Worm (Caenorhabditis elegans) whole organism, L3 larva: Measurements from ENCODE around the gene idpc-2.

Source experiments
- R02D3.7 ChIP-seq: fragments of 150-350 bp; optimal IDR thresholded peaks from 2 replicates; lab custom pipeline; 2014; ENCODE audit warnings: missing biosample characterization, missing genetic modification characterization
- ZK546.5 ChIP-seq: sonication (generic microtip); optimal IDR thresholded peaks from 2 replicates; lab custom pipeline; 2017; ENCODE audit warnings: missing biosample characterization, missing genetic modification characterization
- aly-2 ChIP-seq: fragments of 150-350 bp; optimal IDR thresholded peaks from 2 replicates; lab custom pipeline; 2014; ENCODE audit warnings: missing biosample characterization, missing genetic modification characterization
- ama-1 ChIP-seq: fragments of 150-350 bp; optimal IDR thresholded peaks from 2 replicates; lab custom pipeline; 2018
- ceh-28 ChIP-seq: fragments of 150-350 bp; optimal IDR thresholded peaks from 2 replicates; lab custom pipeline; 2014; ENCODE audit warnings: missing biosample characterization, missing genetic modification reagents, missing genetic modification characterization
- ceh-82 ChIP-seq: fragments of 150-350 bp; optimal IDR thresholded peaks from 2 replicates; lab custom pipeline; 2014; ENCODE audit warnings: missing biosample characterization, missing genetic modification characterization
- egl-27 ChIP-seq: sonication (generic microtip); optimal IDR thresholded peaks from 4 replicates; lab custom pipeline; 2017; ENCODE audit warnings: missing biosample characterization, missing genetic modification reagents, missing genetic modification characterization
- egl-5 ChIP-seq: fragments of 150-350 bp; optimal IDR thresholded peaks from 2 replicates; lab custom pipeline; 2017; ENCODE audit warnings: missing biosample characterization, missing genetic modification reagents, missing genetic modification characterization, inconsistent platforms
- elt-1 ChIP-seq: fragments of 150-350 bp; optimal IDR thresholded peaks from 2 replicates; lab custom pipeline; 2014; ENCODE audit warnings: missing biosample characterization, missing genetic modification characterization
- elt-2 ChIP-seq: sonication (generic microtip); optimal IDR thresholded peaks from 2 replicates; lab custom pipeline; 2016; ENCODE audit warnings: missing genetic modification reagents, mild to moderate bottlenecking, missing genetic modification characterization, missing compliant biosample characterization
- elt-3 ChIP-seq, 3 experiments: fragments of 150-350 bp in 1 of 3; sonication (generic microtip) in 2 of 3; optimal IDR thresholded peaks; 2 replicates in 2 of 3; 4 replicates in 1 of 3; lab custom pipeline; 2014 to 2017; ENCODE audit warnings: missing biosample characterization in 3 of 3, missing genetic modification characterization in 3 of 3
- eor-1 ChIP-seq, 2 experiments: fragments of 150-350 bp; optimal IDR thresholded peaks; 2 replicates each; lab custom pipeline; 2014 to 2018; ENCODE audit warnings: missing biosample characterization in 2 of 2, missing genetic modification characterization in 2 of 2
- fkh-10 ChIP-seq: sonication (generic microtip); optimal IDR thresholded peaks from 2 replicates; lab custom pipeline; 2017; ENCODE audit warnings: missing biosample characterization, missing genetic modification reagents, missing genetic modification characterization
- fkh-2 ChIP-seq: fragments of 150-350 bp; optimal IDR thresholded peaks from 2 replicates; lab custom pipeline; 2014; ENCODE audit warnings: missing biosample characterization, missing genetic modification reagents, missing genetic modification characterization
- hmg-11 ChIP-seq: sonication (generic microtip); optimal IDR thresholded peaks from 2 replicates; lab custom pipeline; 2016; ENCODE audit warnings: missing genetic modification characterization, missing compliant biosample characterization
- lin-15B ChIP-seq: fragments of 150-350 bp; optimal IDR thresholded peaks from 2 replicates; lab custom pipeline; 2014; ENCODE audit warnings: missing biosample characterization, missing genetic modification characterization
- lsy-12 ChIP-seq: sonication (generic microtip); optimal IDR thresholded peaks from 2 replicates; lab custom pipeline; 2016; ENCODE audit warnings: mild to moderate bottlenecking, missing genetic modification characterization, missing compliant biosample characterization
- mdl-1 ChIP-seq: fragments of 150-350 bp; optimal IDR thresholded peaks from 2 replicates; lab custom pipeline; 2014; ENCODE audit warnings: missing biosample characterization, missing genetic modification characterization
- mml-1 ChIP-seq: fragments of 150-350 bp; sonication (generic microtip); optimal IDR thresholded peaks from 3 replicates; lab custom pipeline; 2014; ENCODE audit warnings: missing biosample characterization, missing genetic modification characterization
- nfya-1 ChIP-seq: sonication (generic microtip); optimal IDR thresholded peaks from 2 replicates; lab custom pipeline; 2017; ENCODE audit warnings: missing genetic modification characterization, mild to moderate bottlenecking, missing compliant biosample characterization, antibody characterized with exemption, moderate library complexity; ENCODE audit not compliant: insufficient read depth
- nhr-11 ChIP-seq: fragments of 150-350 bp; optimal IDR thresholded peaks from 2 replicates; lab custom pipeline; 2014; ENCODE audit warnings: missing biosample characterization, missing genetic modification characterization
- nhr-23 ChIP-seq: fragments of 150-350 bp; optimal IDR thresholded peaks from 2 replicates; lab custom pipeline; 2014; ENCODE audit warnings: missing biosample characterization, missing genetic modification reagents, missing genetic modification characterization
- nhr-237 ChIP-seq: fragments of 150-350 bp; optimal IDR thresholded peaks from 2 replicates; lab custom pipeline; 2014; ENCODE audit warnings: missing biosample characterization, missing genetic modification characterization
- nhr-28 ChIP-seq: fragments of 150-350 bp; optimal IDR thresholded peaks from 2 replicates; lab custom pipeline; 2014; ENCODE audit warnings: missing biosample characterization, missing genetic modification characterization
- nhr-43 ChIP-seq: sonication (generic microtip); optimal IDR thresholded peaks from 2 replicates; lab custom pipeline; 2016; ENCODE audit warnings: mild to moderate bottlenecking, missing genetic modification characterization, missing compliant biosample characterization; ENCODE audit not compliant: poor library complexity, severe bottlenecking
- nhr-67 ChIP-seq: fragments of 150-350 bp; optimal IDR thresholded peaks from 2 replicates; lab custom pipeline; 2014; ENCODE audit warnings: missing biosample characterization, missing genetic modification characterization
- nhr-76 ChIP-seq: fragments of 150-350 bp; sonication (generic microtip); optimal IDR thresholded peaks from 5 replicates; lab custom pipeline; 2014; ENCODE audit warnings: missing biosample characterization, missing genetic modification characterization
- pqm-1 ChIP-seq: fragments of 150-350 bp; optimal IDR thresholded peaks from 2 replicates; lab custom pipeline; 2017; ENCODE audit warnings: missing biosample characterization, missing genetic modification characterization, inconsistent platforms
- sea-2 ChIP-seq: fragments of 150-350 bp; sonication (generic microtip); optimal IDR thresholded peaks from 4 replicates; lab custom pipeline; 2014; ENCODE audit warnings: missing biosample characterization, missing genetic modification reagents, missing genetic modification characterization
- skn-1 ChIP-seq: fragments of 150-350 bp; optimal IDR thresholded peaks from 2 replicates; lab custom pipeline; 2014; ENCODE audit warnings: missing biosample characterization, missing genetic modification characterization
- snpc-4 ChIP-seq: fragments of 150-350 bp; optimal IDR thresholded peaks from 2 replicates; lab custom pipeline; 2014; ENCODE audit warnings: missing biosample characterization, missing genetic modification characterization
- tbx-2 ChIP-seq: sonication (generic microtip); optimal IDR thresholded peaks from 2 replicates; lab custom pipeline; 2016; ENCODE audit warnings: mild to moderate bottlenecking, missing genetic modification characterization, missing compliant biosample characterization
- unc-39 ChIP-seq: sonication (generic microtip); optimal IDR thresholded peaks from 4 replicates; lab custom pipeline; 2017; ENCODE audit warnings: missing biosample characterization, missing genetic modification characterization
- unc-62 ChIP-seq: fragments of 150-350 bp; sonication (generic microtip); optimal IDR thresholded peaks from 4 replicates; lab custom pipeline; 2014; ENCODE audit warnings: missing biosample characterization, missing genetic modification reagents, missing genetic modification characterization
- zag-1 ChIP-seq: fragments of 150-350 bp; optimal IDR thresholded peaks from 2 replicates; lab custom pipeline; 2014; ENCODE audit warnings: missing biosample characterization, missing genetic modification characterization
- ztf-11 ChIP-seq: fragments of 150-350 bp; optimal IDR thresholded peaks from 2 replicates; lab custom pipeline; 2014; ENCODE audit warnings: missing biosample characterization, missing genetic modification characterization

The idpc-2 gene

DNA sequence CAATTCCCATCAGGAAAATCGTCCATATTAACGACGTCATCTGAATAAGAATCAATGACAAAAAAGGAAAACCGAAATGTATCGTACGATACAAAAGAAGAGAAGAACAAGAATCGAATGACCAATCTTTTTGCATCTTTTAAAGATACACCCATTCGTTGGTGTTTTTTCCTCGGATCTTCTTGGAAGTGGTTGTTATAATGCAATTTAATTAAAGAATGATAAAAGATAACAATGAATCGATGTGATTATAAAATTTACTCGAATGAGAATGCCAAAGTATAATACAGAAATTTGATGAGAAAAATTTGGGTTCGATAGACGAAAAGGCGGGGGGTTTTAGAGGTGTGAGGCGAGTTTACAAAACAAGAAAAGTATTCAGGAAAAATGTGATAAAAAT, 7.9 kb upstream of the idpc-2 start, which contains the start of gene F41E6.12:
TSS of gene F41E6.12 (minus strand) at position 101 of the 400 bp plus-strand sequence.
- peak; percentile 20 for TF ChIP-seq nhr-23 (tag; lab: Kevin White, UChicago)
- no peak for TF ChIP-seq nhr-67
- TF ChIP-seq unc-39 = no peak

ce11 chrV:8627580-8627979, 6.5 kb upstream of the idpc-2 start:
- TF ChIP-seq lsy-12 (tag; lab: Kevin White, UChicago) (no peak), egl-5 (no peak), unc-62 (GFP tag; lab: Kevin White, UChicago) (no peak), zag-1 (tag; lab: Kevin White, UChicago) (no peak), ZK546.5 (tag; lab: Kevin White, UChicago) (no peak), nfya-1 (tag; lab: Kevin White, UChicago) (no peak), nhr-28 (tag; lab: Kevin White, UChicago) (no peak), ceh-28 (tag; lab: Kevin White, UChicago) (no peak), ceh-82 (tag; lab: Kevin White, UChicago) (no peak), elt-1 (tag; lab: Kevin White, UChicago) (no peak), nhr-76 (tag; lab: Kevin White, UChicago) (no peak), tbx-2 (tag; lab: Kevin White, UChicago) (no peak), sea-2 (GFP tag; lab: Kevin White, UChicago) (no peak), nhr-43 (tag; lab: Kevin White, UChicago) (no peak), fkh-10 (GFP tag; lab: Kevin White, UChicago) (no peak), lin-15B (tag; lab: Kevin White, UChicago) (no peak), aly-2 (tag; lab: Kevin White, UChicago) (no peak), hmg-11 (tag; lab: Kevin White, UChicago) (no peak), ama-1 (lab: Kevin White, UChicago) (no peak), nhr-237 (tag; lab: Kevin White, UChicago) (no peak)

- TF ChIP-seq aly-2 (tag; lab: Kevin White, UChicago) (no peak), nhr-28 (tag; lab: Kevin White, UChicago) (no peak), snpc-4 (tag; lab: Kevin White, UChicago) (no peak), elt-3 (tag; optimal IDR thresholded peaks at IDR 0.05; lab: Kevin White, UChicago) (peak in 1 of 3 experiments; percentile 1), unc-62 (GFP tag; lab: Kevin White, UChicago) (peak; percentile 64), fkh-2 (tag; lab: Kevin White, UChicago) (no peak), egl-27 (tag; lab: Kevin White, UChicago) (no peak), tbx-2 (tag; lab: Kevin White, UChicago) (no peak), nhr-43 (tag; lab: Kevin White, UChicago) (no peak), mdl-1 (no peak), R02D3.7 (tag; lab: Kevin White, UChicago) (no peak)
Measured at ce11 chrV:8626406-8626805, 5.3 kb upstream of the idpc-2 start.

ce11 chrV:8623754-8624153, 2.6 kb upstream of the idpc-2 start, which contains the start of gene F41E6.17:
Gene F41E6.17, plus strand, starts transcription at chrV:8624101.
- TF ChIP-seq mml-1 (tag; lab: Kevin White, UChicago) = no peak
- no peak for TF ChIP-seq pqm-1 (tag; lab: Kevin White, UChicago)
- TF ChIP-seq hmg-11 (tag; lab: Kevin White, UChicago) = peak; percentile 16
- TF ChIP-seq eor-1 (tag; optimal IDR thresholded peaks at IDR 0.05; lab: Kevin White, UChicago) = no peak
- TF ChIP-seq ceh-28 (tag; lab: Kevin White, UChicago) = no peak
- TF ChIP-seq ztf-11 (tag; lab: Kevin White, UChicago) = no peak
- no peak for TF ChIP-seq ama-1 (lab: Kevin White, UChicago)
- no peak for TF ChIP-seq egl-5

DNA sequence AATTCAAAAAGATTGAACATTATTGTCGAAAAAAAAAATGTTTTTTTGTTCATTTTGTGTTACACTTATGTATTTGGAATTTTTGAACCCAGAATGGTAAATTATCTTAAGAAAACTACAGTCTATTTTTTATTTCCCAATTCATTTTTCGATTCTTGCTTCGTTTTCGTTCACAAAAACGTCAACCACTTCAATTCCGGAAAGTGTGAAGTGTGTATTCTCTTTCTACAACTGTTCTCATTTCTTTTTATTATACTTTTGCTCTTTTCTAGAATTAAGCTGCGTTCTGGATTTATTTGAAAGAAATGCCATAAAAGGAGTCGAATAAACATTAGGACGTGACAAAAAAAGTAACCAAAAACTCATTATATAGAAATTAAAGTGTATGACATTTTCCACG, 1.2 kb upstream of the idpc-2 start, which contains the start of gene F41E6.1:
TSS of gene F41E6.1 (plus strand) at position 301 of the 400 bp plus-strand sequence.
- TF ChIP-seq skn-1 (tag; lab: Kevin White, UChicago) = no peak
- no peak for TF ChIP-seq tbx-2 (tag; lab: Kevin White, UChicago)
- no peak for TF ChIP-seq ceh-82 (tag; lab: Kevin White, UChicago)
- TF ChIP-seq elt-1 (tag; lab: Kevin White, UChicago) = no peak
- TF ChIP-seq eor-1 (tag; optimal IDR thresholded peaks at IDR 0.05; lab: Kevin White, UChicago) = no peak
- no peak for TF ChIP-seq nhr-76 (tag; lab: Kevin White, UChicago)
- TF ChIP-seq unc-62 (GFP tag; lab: Kevin White, UChicago) = no peak
- TF ChIP-seq elt-2 (tag; lab: Kevin White, UChicago) = no peak
- no peak for TF ChIP-seq egl-5
- TF ChIP-seq R02D3.7 (tag; lab: Kevin White, UChicago) = no peak
- TF ChIP-seq nhr-11 (tag; lab: Kevin White, UChicago) = no peak
- TF ChIP-seq pqm-1 (tag; lab: Kevin White, UChicago) = no peak
- no peak for TF ChIP-seq nhr-43 (tag; lab: Kevin White, UChicago)
- TF ChIP-seq lsy-12 (tag; lab: Kevin White, UChicago) = no peak
- no peak for TF ChIP-seq ZK546.5 (tag; lab: Kevin White, UChicago)
- TF ChIP-seq ceh-28 (tag; lab: Kevin White, UChicago) = no peak
- TF ChIP-seq nhr-237 (tag; lab: Kevin White, UChicago) = no peak
